Fruit fly (Drosophila melanogaster) whole organism, embryonic: ENCODE measurements around the gene Lcp65Ag3.

Source experiments
- Asciz ChIP-seq: fragments of 200-800 bp; sonication (Bioruptor generic); optimal IDR thresholded peaks from 2 replicates; lab custom pipeline; 2017; ENCODE audit warnings: missing biosample characterization, mild to moderate bottlenecking, missing genetic modification characterization, missing genetic modification reagents
- Awh ChIP-seq: fragments of 200-800 bp; sonication (Bioruptor generic); IDR thresholded peaks from 2 replicates; pipeline ENCODE4, ENCODE4 v1.3.6; 2022; ENCODE audit warnings: missing biosample characterization, missing genetic modification characterization
- CG10209 ChIP-seq: fragments of 200-800 bp; sonication (Bioruptor generic); optimal IDR thresholded peaks from 3 replicates; lab custom pipeline; 2017; ENCODE audit warnings: missing biosample characterization, mild to moderate bottlenecking, missing genetic modification characterization, missing genetic modification reagents
- CG12071 ChIP-seq: fragments of 200-800 bp; sonication (Bioruptor generic); optimal IDR thresholded peaks from 3 replicates; lab custom pipeline; 2018; ENCODE audit warnings: missing biosample characterization, mild to moderate bottlenecking, missing genetic modification characterization
- CG12744 ChIP-seq: fragments of 200-800 bp; sonication (Bioruptor generic); optimal IDR thresholded peaks from 2 replicates; lab custom pipeline; 2016; ENCODE audit warnings: missing biosample characterization, missing genetic modification characterization
- CG13424 ChIP-seq: fragments of 200-800 bp; sonication (Bioruptor generic); optimal IDR thresholded peaks from 2 replicates; lab custom pipeline; 2019; ENCODE audit warnings: missing biosample characterization, mild to moderate bottlenecking, missing genetic modification characterization, moderate library complexity
- CG16813 ChIP-seq: fragments of 200-800 bp; sonication (Bioruptor generic); IDR thresholded peaks from 3 replicates; pipeline ENCODE4 v1.3.6; 2022; ENCODE audit warnings: missing biosample characterization, missing genetic modification characterization; ENCODE audit not compliant: partially characterized antibody
- CG17361 ChIP-seq: fragments of 200-800 bp; sonication (Bioruptor generic); IDR thresholded peaks from 3 replicates; pipeline ENCODE4 v1.3.6; 2022; ENCODE audit warnings: missing biosample characterization, missing genetic modification characterization
- CG18599 ChIP-seq: fragments of 200-800 bp; sonication (Bioruptor generic); optimal IDR thresholded peaks from 3 replicates; lab custom pipeline; 2017; ENCODE audit warnings: missing biosample characterization, missing genetic modification characterization, mild to moderate bottlenecking, moderate library complexity, missing genetic modification reagents
- CG18619 ChIP-seq: fragments of 200-800 bp; sonication (Bioruptor generic); optimal IDR thresholded peaks from 3 replicates; lab custom pipeline; 2017; ENCODE audit warnings: missing biosample characterization, mild to moderate bottlenecking, missing genetic modification characterization
- CG18764 ChIP-seq: fragments of 200-800 bp; sonication (Bioruptor generic); optimal IDR thresholded peaks from 3 replicates; lab custom pipeline; 2016; ENCODE audit warnings: missing biosample characterization, missing genetic modification characterization
- CG30403 ChIP-seq: fragments of 200-800 bp; sonication (Bioruptor generic); optimal IDR thresholded peaks from 3 replicates; lab custom pipeline; 2016; ENCODE audit warnings: missing biosample characterization, missing genetic modification characterization
- CG32532 ChIP-seq: fragments of 200-800 bp; sonication (Bioruptor generic); IDR thresholded peaks from 2 replicates; pipeline ENCODE4 v1.3.6; 2022; ENCODE audit warnings: missing biosample characterization, missing genetic modification characterization
- CG3281 ChIP-seq: fragments of 200-800 bp; sonication (Bioruptor generic); optimal IDR thresholded peaks from 3 replicates; lab custom pipeline; 2017; ENCODE audit warnings: missing biosample characterization, mild to moderate bottlenecking, missing genetic modification characterization
- CG4404 ChIP-seq: fragments of 200-800 bp; sonication (Bioruptor generic); IDR thresholded peaks from 2 replicates; pipeline ENCODE4 v1.3.6; 2022; ENCODE audit warnings: missing biosample characterization, missing genetic modification characterization
- CG4730 ChIP-seq: fragments of 200-800 bp; sonication (Bioruptor generic); IDR thresholded peaks from 2 replicates; pipeline ENCODE4 v1.3.6; 2022; ENCODE audit warnings: missing biosample characterization, missing genetic modification characterization
- CG6254 ChIP-seq: fragments of 200-800 bp; sonication (Bioruptor generic); optimal IDR thresholded peaks from 3 replicates; lab custom pipeline; 2017; ENCODE audit warnings: mild to moderate bottlenecking, missing biosample characterization, missing genetic modification reagents, missing genetic modification characterization
- CG6272 ChIP-seq: fragments of 200-800 bp; sonication (Bioruptor generic); IDR thresholded peaks from 2 replicates; pipeline ENCODE4 v1.3.6; 2022; ENCODE audit warnings: missing biosample characterization, missing genetic modification characterization
- CG8478 ChIP-seq: fragments of >200 bp; optimal IDR thresholded peaks from 2 replicates; lab custom pipeline; 2018
- CG9932 ChIP-seq: fragments of 200-800 bp; sonication (Bioruptor generic); IDR thresholded peaks from 2 replicates; pipeline ENCODE4 v1.3.6; 2022; ENCODE audit warnings: missing biosample characterization, missing genetic modification characterization
- CoRest ChIP-seq: fragments of 200-800 bp; sonication (Bioruptor generic); optimal IDR thresholded peaks from 3 replicates; lab custom pipeline; 2018; ENCODE audit warnings: missing biosample characterization, mild to moderate bottlenecking, missing genetic modification characterization, moderate library complexity
- Dek ChIP-seq: fragments of 200-800 bp; sonication (Bioruptor generic); optimal IDR thresholded peaks from 3 replicates; lab custom pipeline; 2019; ENCODE audit warnings: missing biosample characterization, mild to moderate bottlenecking, missing genetic modification characterization, moderate library complexity
- Dll ChIP-seq: fragments of 200-800 bp; sonication (Bioruptor generic); IDR thresholded peaks from 4 replicates; pipeline ENCODE4 v1.3.6; 2022; ENCODE audit warnings: missing biosample characterization, missing genetic modification characterization; ENCODE audit not compliant: partially characterized antibody
- Doc3 ChIP-seq: fragments of 200-800 bp; sonication (Bioruptor generic); IDR thresholded peaks from 3 replicates; pipeline ENCODE4 v1.3.6; 2022; ENCODE audit warnings: missing biosample characterization, missing genetic modification characterization; ENCODE audit not compliant: partially characterized antibody
- Fer3 ChIP-seq: fragments of 200-800 bp; sonication (Bioruptor generic); optimal IDR thresholded peaks from 2 replicates; lab custom pipeline; 2018; ENCODE audit warnings: missing biosample characterization, mild to moderate bottlenecking, missing genetic modification characterization, moderate library complexity
- HLH54F ChIP-seq: fragments of 200-800 bp; sonication (Bioruptor generic); optimal IDR thresholded peaks from 3 replicates; lab custom pipeline; 2016; ENCODE audit warnings: missing biosample characterization, missing genetic modification characterization
- Lpt ChIP-seq: fragments of >200 bp; optimal IDR thresholded peaks from 2 replicates; lab custom pipeline; 2018; ENCODE audit warnings: missing biosample characterization, missing genetic modification characterization
- Mes4 ChIP-seq: fragments of 200-800 bp; sonication (Bioruptor generic); optimal IDR thresholded peaks from 2 replicates; lab custom pipeline; 2016; ENCODE audit warnings: missing biosample characterization, missing genetic modification characterization
- Pdp1 ChIP-seq, 2 experiments: fragments of 200-800 bp; sonication (Bioruptor generic); optimal IDR thresholded peaks; 3 replicates each; lab custom pipeline; 2016; ENCODE audit warnings: missing biosample characterization in 2 of 2, missing genetic modification characterization in 2 of 2, mild to moderate bottlenecking in 1 of 2, moderate library complexity in 1 of 2
- Rfx ChIP-seq: fragments of 200-800 bp; sonication (Bioruptor generic); IDR thresholded peaks from 2 replicates; pipeline ENCODE4 v1.3.6; 2022; ENCODE audit warnings: missing biosample characterization, missing genetic modification characterization
- Vsx1 ChIP-seq: fragments of 200-800 bp; sonication (Bioruptor generic); optimal IDR thresholded peaks from 2 replicates; lab custom pipeline; 2017; ENCODE audit warnings: missing biosample characterization, mild to moderate bottlenecking, missing genetic modification characterization, missing genetic modification reagents
- YL-1 ChIP-seq: fragments of 200-800 bp; sonication (Bioruptor generic); optimal IDR thresholded peaks from 3 replicates; lab custom pipeline; 2017; ENCODE audit warnings: missing biosample characterization, mild to moderate bottlenecking, missing genetic modification characterization
- ara ChIP-seq: fragments of 200-800 bp; sonication (Bioruptor generic); IDR thresholded peaks from 2 replicates; pipeline ENCODE4 v1.3.6; 2022; ENCODE audit warnings: missing biosample characterization, missing genetic modification characterization
- bbx ChIP-seq: fragments of 200-800 bp; sonication (Bioruptor generic); IDR thresholded peaks from 2 replicates; pipeline ENCODE4 v1.3.6; 2022; ENCODE audit warnings: missing biosample characterization, missing genetic modification characterization; ENCODE audit not compliant: partially characterized antibody
- bigmax ChIP-seq: fragments of 200-800 bp; sonication (Bioruptor generic); optimal IDR thresholded peaks from 2 replicates; lab custom pipeline; 2018; ENCODE audit warnings: missing biosample characterization, mild to moderate bottlenecking, missing genetic modification characterization
- crc ChIP-seq: fragments of 200-800 bp; sonication (Bioruptor generic); optimal IDR thresholded peaks from 2 replicates; lab custom pipeline; 2016; ENCODE audit warnings: missing biosample characterization, missing genetic modification characterization
- cwo ChIP-seq: fragments of 200-800 bp; sonication (Bioruptor generic); optimal IDR thresholded peaks from 3 replicates; lab custom pipeline; 2017; ENCODE audit warnings: missing biosample characterization, missing genetic modification characterization, mild to moderate bottlenecking, moderate library complexity, missing genetic modification reagents
- dmrt11E ChIP-seq: fragments of 200-800 bp; sonication (Bioruptor generic); optimal IDR thresholded peaks from 3 replicates; lab custom pipeline; 2018; ENCODE audit warnings: missing biosample characterization, mild to moderate bottlenecking, missing genetic modification characterization, moderate library complexity
- dmrt99B ChIP-seq: fragments of 200-800 bp; sonication (Bioruptor generic); optimal IDR thresholded peaks from 2 replicates; lab custom pipeline; 2018; ENCODE audit warnings: missing biosample characterization, mild to moderate bottlenecking, missing genetic modification characterization, moderate library complexity
- esg ChIP-seq: fragments of 200-800 bp; sonication (Bioruptor generic); conservative IDR thresholded peaks from 2 replicates; pipeline ENCODE4 v1.3.6; 2022; ENCODE audit warnings: missing biosample characterization, missing genetic modification characterization
- fd96Cb ChIP-seq: fragments of 200-800 bp; sonication (Bioruptor generic); optimal IDR thresholded peaks from 2 replicates; lab custom pipeline; 2018; ENCODE audit warnings: missing biosample characterization, mild to moderate bottlenecking, missing genetic modification characterization, moderate library complexity
- hbn ChIP-seq: fragments of 200-800 bp; sonication (Bioruptor generic); IDR thresholded peaks from 2 replicates; pipeline ENCODE4 v1.3.6; 2022; ENCODE audit warnings: missing biosample characterization, missing genetic modification characterization; ENCODE audit not compliant: partially characterized antibody
- ind ChIP-seq: fragments of 200-800 bp; sonication (Bioruptor generic); optimal IDR thresholded peaks from 3 replicates; lab custom pipeline; 2016; ENCODE audit warnings: missing biosample characterization, missing genetic modification characterization
- insv ChIP-seq, 2 experiments: fragments of 200-800 bp; sonication (Bioruptor generic); optimal IDR thresholded peaks; 3 replicates each; lab custom pipeline; 2016 to 2018; ENCODE audit warnings: missing biosample characterization in 2 of 2, missing genetic modification characterization in 2 of 2
- kay ChIP-seq: fragments of 200-800 bp; sonication (Bioruptor generic); optimal IDR thresholded peaks from 2 replicates; lab custom pipeline; 2016; ENCODE audit warnings: missing biosample characterization, missing genetic modification characterization
- lmd ChIP-seq: fragments of 200-800 bp; sonication (Bioruptor generic); IDR thresholded peaks from 2 replicates; pipeline ENCODE4 v1.3.6; 2022; ENCODE audit warnings: missing biosample characterization, missing genetic modification characterization
- pnt ChIP-seq: fragments of 200-800 bp; sonication (Bioruptor generic); optimal IDR thresholded peaks from 3 replicates; lab custom pipeline; 2016; ENCODE audit warnings: missing biosample characterization, missing genetic modification characterization
- prd ChIP-seq, 3 experiments: fragments of >200 bp in 2 of 3; fragments of 200-800 bp in 1 of 3; sonication (Bioruptor generic) in 1 of 3; optimal IDR thresholded peaks in 2 of 3; IDR thresholded peaks in 1 of 3; 2 replicates in 2 of 3; 3 replicates in 1 of 3; pipeline versions ENCODE4 v1.3.6 to Lab custom; 2017 to 2022; ENCODE audit warnings: missing biosample characterization in 1 of 3, missing genetic modification characterization in 1 of 3
- pros ChIP-seq: fragments of 200-800 bp; sonication (Bioruptor generic); optimal IDR thresholded peaks from 3 replicates; lab custom pipeline; 2019; ENCODE audit warnings: missing biosample characterization, mild to moderate bottlenecking, missing genetic modification characterization, moderate library complexity
- scrt ChIP-seq: fragments of 200-800 bp; sonication (Bioruptor generic); optimal IDR thresholded peaks from 2 replicates; lab custom pipeline; 2018; ENCODE audit warnings: missing biosample characterization, mild to moderate bottlenecking, missing genetic modification characterization, moderate library complexity

Lcp65Ag3 gene

DNA sequence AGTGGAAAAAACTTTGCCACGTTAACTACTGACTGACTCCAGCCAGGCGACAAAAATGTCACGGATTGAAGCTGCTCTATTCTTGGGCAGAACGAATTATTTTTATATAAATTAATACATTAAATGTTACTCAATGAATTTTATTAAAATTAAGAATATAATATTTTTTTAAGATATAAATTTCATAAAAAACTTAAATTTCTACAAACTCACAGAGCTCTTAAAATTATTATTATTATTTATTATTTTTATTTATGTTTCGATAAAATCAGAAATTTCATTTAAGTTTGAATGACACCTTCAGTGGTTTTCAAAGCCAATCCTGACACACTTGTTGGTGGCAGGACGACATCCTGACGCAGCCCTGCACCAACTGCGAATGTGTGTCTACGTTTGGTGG is 45.6 kb downstream of the Lcp65Ag3 start (continued):
- TF ChIP-seq Fer3 (tag; lab: Kevin White, UChicago): no peak
- peak; percentile 3 for TF ChIP-seq Asciz (GFP tag; lab: Kevin White, UChicago)
- no peak for TF ChIP-seq pros
- TF ChIP-seq Rfx (GFP tag; lab: Robert Waterston, UW): no peak
- no peak for TF ChIP-seq CG12744 (GFP tag; lab: Kevin White, UChicago)
- TF ChIP-seq Dll (GFP tag; lab: Robert Waterston, UW): no peak
- TF ChIP-seq CG16813: no peak
- no peak for TF ChIP-seq CG12071 (GFP tag; lab: Kevin White, UChicago)
- TF ChIP-seq CG6272 (GFP tag; lab: Robert Waterston, UW): no peak
- TF ChIP-seq pnt: no peak
- TF ChIP-seq kay (GFP tag; lab: Kevin White, UChicago): no peak
- no peak for TF ChIP-seq scrt (GFP tag; lab: Kevin White, UChicago)
- no peak for TF ChIP-seq CG8478
- no peak for TF ChIP-seq prd (optimal IDR thresholded peaks at IDR 0.05; lab: Kevin White, UChicago)
- no peak for TF ChIP-seq prd (GFP tag; IDR thresholded peaks at IDR 0.05; lab: Robert Waterston, UW)
- no peak for TF ChIP-seq insv (GFP tag; optimal IDR thresholded peaks at IDR 0.05; lab: Kevin White, UChicago)
- TF ChIP-seq CG10209 (GFP tag; lab: Kevin White, UChicago): peak; percentile 3
- no peak for TF ChIP-seq crc (GFP tag; lab: Kevin White, UChicago)
- TF ChIP-seq Pdp1 (GFP tag; optimal IDR thresholded peaks at IDR 0.05; lab: Kevin White, UChicago): no peak
- peak; percentile 12 for TF ChIP-seq cwo (GFP tag; lab: Kevin White, UChicago)
- TF ChIP-seq esg (GFP tag; lab: Robert Waterston, UW): no peak
- no peak for TF ChIP-seq Lpt (GFP tag; lab: Kevin White, UChicago)
- no peak for TF ChIP-seq ind (GFP tag; lab: Kevin White, UChicago)
- no peak for TF ChIP-seq YL-1 (GFP tag; lab: Kevin White, UChicago)
- no peak for TF ChIP-seq Awh
- TF ChIP-seq CG30403 (GFP tag; lab: Kevin White, UChicago): peak; percentile 15
- peak; percentile 20 for TF ChIP-seq CG3281 (GFP tag; lab: Kevin White, UChicago)
- peak; percentile 30 for TF ChIP-seq dmrt11E (tag; lab: Kevin White, UChicago)
- TF ChIP-seq CG4404 (GFP tag; lab: Robert Waterston, UW): no peak
- TF ChIP-seq CG18619 (GFP tag; lab: Kevin White, UChicago): no peak
- peak; percentile 50 for TF ChIP-seq dmrt99B (tag; lab: Kevin White, UChicago)
- TF ChIP-seq CG32532 (GFP tag; lab: Robert Waterston, UW): no peak
- TF ChIP-seq Doc3 (GFP tag; lab: Robert Waterston, UW): no peak
- no peak for TF ChIP-seq CG4730 (GFP tag; lab: Robert Waterston, UW)
- no peak for TF ChIP-seq ara (GFP tag; lab: Robert Waterston, UW)
- TF ChIP-seq bbx (GFP tag; lab: Robert Waterston, UW): no peak
- no peak for TF ChIP-seq HLH54F (GFP tag; lab: Kevin White, UChicago)
- no peak for TF ChIP-seq Mes4
- no peak for TF ChIP-seq CG9932 (GFP tag; lab: Robert Waterston, UW)
- no peak for TF ChIP-seq hbn (GFP tag; lab: Robert Waterston, UW)
- peak; percentile 51 for TF ChIP-seq CG13424 (tag; lab: Kevin White, UChicago)
- peak; percentile 22 for TF ChIP-seq fd96Cb (tag; lab: Kevin White, UChicago)
- no peak for TF ChIP-seq Vsx1 (GFP tag; lab: Kevin White, UChicago)
- TF ChIP-seq Dek (tag; lab: Kevin White, UChicago): no peak
- peak; percentile 68 for TF ChIP-seq CG18599 (GFP tag; lab: Kevin White, UChicago)
- no peak for TF ChIP-seq CG6254 (GFP tag; lab: Kevin White, UChicago)
- no peak for TF ChIP-seq bigmax
- TF ChIP-seq CG18764 (GFP tag; lab: Kevin White, UChicago): no peak
- peak; percentile 23; the same call in 1 of the 3 replicates for TF ChIP-seq CG17361 (GFP tag; lab: Robert Waterston, UW)
- no peak for TF ChIP-seq lmd
- TF ChIP-seq CoRest (tag; lab: Kevin White, UChicago): peak; percentile 15
